Worm (Caenorhabditis elegans) whole organism, L4/young adult: ENCODE measurements around the gene ZK418.6.

Experiments
- dao-5 ChIP-seq: sonication (generic microtip); optimal IDR thresholded peaks from 2 replicates; lab custom pipeline; 2016; ENCODE audit warnings: missing genotype, missing genetic modification characterization, moderate library complexity, missing compliant biosample characterization
- him-1 ChIP-seq: sonication (generic microtip); optimal IDR thresholded peaks from 2 replicates; lab custom pipeline; 2016; ENCODE audit warnings: missing genotype, missing genetic modification reagents, missing genetic modification characterization, missing compliant biosample characterization

- TF ChIP-seq dao-5 (tag; lab: Kevin White, UChicago) (no peak), him-1 (tag; lab: Kevin White, UChicago) (no peak)
Observed at ce11 chrIII:7060531-7061095, 18.0 kb downstream of the ZK418.6 start, which contains the start of gene egg-2.
